Fruit fly (Drosophila melanogaster) whole organism, embryonic: Measurements from ENCODE around the gene RpL24-like.

Experiments
- Bdp1 ChIP-seq: fragments of 200-800 bp; sonication (Bioruptor generic); optimal IDR thresholded peaks from 3 replicates; lab custom pipeline; 2016; ENCODE audit warnings: missing biosample characterization, missing genetic modification characterization
- CG10979 ChIP-seq: fragments of 200-800 bp; sonication (Bioruptor generic); optimal IDR thresholded peaks from 2 replicates; lab custom pipeline; 2018; ENCODE audit warnings: missing biosample characterization, mild to moderate bottlenecking, missing genetic modification characterization, moderate library complexity
- CG12299 ChIP-seq: fragments of 200-800 bp; sonication (Bioruptor generic); optimal IDR thresholded peaks from 2 replicates; lab custom pipeline; 2018; ENCODE audit warnings: missing biosample characterization, mild to moderate bottlenecking, missing genetic modification characterization
- CG1233 ChIP-seq: fragments of 200-800 bp; sonication (Bioruptor generic); optimal IDR thresholded peaks from 4 replicates; lab custom pipeline; 2018; ENCODE audit warnings: missing biosample characterization, mild to moderate bottlenecking, missing genetic modification characterization
- CG1602 ChIP-seq: fragments of 200-800 bp; sonication (Bioruptor generic); optimal IDR thresholded peaks from 3 replicates; lab custom pipeline; 2016; ENCODE audit warnings: missing biosample characterization, missing genetic modification characterization
- CG17359 ChIP-seq: fragments of 200-800 bp; sonication (Bioruptor generic); optimal IDR thresholded peaks from 3 replicates; lab custom pipeline; 2018; ENCODE audit warnings: missing biosample characterization, mild to moderate bottlenecking, missing genetic modification characterization, moderate library complexity
- CG1792 ChIP-seq: fragments of 200-800 bp; sonication (Bioruptor generic); optimal IDR thresholded peaks from 2 replicates; lab custom pipeline; 2016; ENCODE audit warnings: missing biosample characterization, missing genetic modification characterization
- CG2129 ChIP-seq: fragments of 200-800 bp; sonication (Bioruptor generic); IDR thresholded peaks from 2 replicates; pipeline ENCODE4 v1.3.6; 2022; ENCODE audit warnings: missing biosample characterization, missing genetic modification characterization; ENCODE audit not compliant: partially characterized antibody
- CG32772 ChIP-seq: fragments of 200-800 bp; sonication (Bioruptor generic); IDR thresholded peaks from 2 replicates; pipeline ENCODE4 v1.3.6; 2022; ENCODE audit warnings: missing biosample characterization, missing genetic modification characterization
- CG34422 ChIP-seq: fragments of 200-800 bp; sonication (Bioruptor generic); IDR thresholded peaks from 3 replicates; pipeline ENCODE4 v1.3.6; 2022; ENCODE audit warnings: missing biosample characterization, missing genetic modification characterization
- CG4404 ChIP-seq: fragments of 200-800 bp; sonication (Bioruptor generic); IDR thresholded peaks from 2 replicates; pipeline ENCODE4 v1.3.6; 2022; ENCODE audit warnings: missing biosample characterization, missing genetic modification characterization
- CG4820 ChIP-seq: fragments of 200-800 bp; sonication (Bioruptor generic); optimal IDR thresholded peaks from 3 replicates; lab custom pipeline; 2016; ENCODE audit warnings: missing biosample characterization, missing genetic modification characterization
- CG6654 ChIP-seq: fragments of 200-800 bp; sonication (Bioruptor generic); optimal IDR thresholded peaks from 2 replicates; lab custom pipeline; 2017; ENCODE audit warnings: missing biosample characterization, mild to moderate bottlenecking, missing genetic modification characterization
- CG6854 ChIP-seq: fragments of 200-800 bp; sonication (Bioruptor generic); optimal IDR thresholded peaks from 3 replicates; lab custom pipeline; 2017; ENCODE audit warnings: missing biosample characterization, mild to moderate bottlenecking, missing genetic modification characterization
- CG7786 ChIP-seq: fragments of 200-800 bp; sonication (Bioruptor generic); optimal IDR thresholded peaks from 2 replicates; lab custom pipeline; 2016; ENCODE audit warnings: missing biosample characterization, missing genetic modification characterization
- CG7928 ChIP-seq: fragments of 200-800 bp; sonication (Bioruptor generic); optimal IDR thresholded peaks from 2 replicates; lab custom pipeline; 2017; ENCODE audit warnings: missing biosample characterization, mild to moderate bottlenecking, missing genetic modification characterization
- CG8388 ChIP-seq: fragments of 200-800 bp; sonication (Bioruptor generic); optimal IDR thresholded peaks from 2 replicates; lab custom pipeline; 2019; ENCODE audit warnings: missing biosample characterization, mild to moderate bottlenecking, missing genetic modification characterization, moderate library complexity
- CG9817 ChIP-seq: fragments of 200-800 bp; sonication (Bioruptor generic); optimal IDR thresholded peaks from 2 replicates; lab custom pipeline; 2018; ENCODE audit warnings: missing biosample characterization, mild to moderate bottlenecking, missing genetic modification characterization, moderate library complexity
- Dip2 ChIP-seq: fragments of 200-800 bp; sonication (Bioruptor generic); IDR thresholded peaks from 2 replicates; pipeline ENCODE4 v1.3.6; 2022; ENCODE audit warnings: missing biosample characterization, missing genetic modification characterization
- H2.0 ChIP-seq: fragments of 200-800 bp; sonication (Bioruptor generic); IDR thresholded peaks from 2 replicates; pipeline ENCODE4 v1.3.6; 2022; ENCODE audit warnings: missing biosample characterization, missing genetic modification characterization
- Hey ChIP-seq: fragments of 200-800 bp; sonication (Bioruptor generic); optimal IDR thresholded peaks from 3 replicates; lab custom pipeline; 2018; ENCODE audit warnings: missing biosample characterization, mild to moderate bottlenecking, missing genetic modification characterization
- Hsf ChIP-seq: fragments of 200-800 bp; sonication (Bioruptor generic); optimal IDR thresholded peaks from 3 replicates; lab custom pipeline; 2016; ENCODE audit warnings: missing biosample characterization, missing genetic modification characterization
- Lhr ChIP-seq: fragments of 200-800 bp; sonication (Bioruptor generic); optimal IDR thresholded peaks from 3 replicates; lab custom pipeline; 2017; ENCODE audit warnings: mild to moderate bottlenecking, missing biosample characterization, missing genetic modification reagents, missing genetic modification characterization
- Meics ChIP-seq: fragments of 200-800 bp; sonication (Bioruptor generic); optimal IDR thresholded peaks from 2 replicates; lab custom pipeline; 2017; ENCODE audit warnings: missing biosample characterization, mild to moderate bottlenecking, missing genetic modification characterization
- Mes4 ChIP-seq: fragments of 200-800 bp; sonication (Bioruptor generic); optimal IDR thresholded peaks from 2 replicates; lab custom pipeline; 2016; ENCODE audit warnings: missing biosample characterization, missing genetic modification characterization
- Pdp1 ChIP-seq, 2 experiments: fragments of 200-800 bp; sonication (Bioruptor generic); optimal IDR thresholded peaks; 3 replicates each; lab custom pipeline; 2016; ENCODE audit warnings: missing biosample characterization in 2 of 2, missing genetic modification characterization in 2 of 2, mild to moderate bottlenecking in 1 of 2, moderate library complexity in 1 of 2
- Rx ChIP-seq: fragments of 200-800 bp; sonication (Bioruptor generic); IDR thresholded peaks from 2 replicates; pipeline ENCODE4 v1.3.6; 2022; ENCODE audit warnings: missing biosample characterization, missing genetic modification characterization
- Spps ChIP-seq: fragments of 200-800 bp; sonication (Bioruptor generic); optimal IDR thresholded peaks from 2 replicates; lab custom pipeline; 2018; ENCODE audit warnings: missing biosample characterization, mild to moderate bottlenecking, missing genetic modification characterization
- Sry-β ChIP-seq: fragments of 200-800 bp; sonication (Bioruptor generic); optimal IDR thresholded peaks from 2 replicates; lab custom pipeline; 2018; ENCODE audit warnings: missing biosample characterization, mild to moderate bottlenecking, missing genetic modification characterization, moderate library complexity
- Tbp ChIP-seq: fragments of >200 bp; optimal IDR thresholded peaks from 2 replicates; lab custom pipeline; 2018; ENCODE audit warnings: missing biosample characterization, missing genetic modification characterization
- bsh ChIP-seq, 2 experiments: fragments of 200-800 bp; sonication (Bioruptor generic); optimal IDR thresholded peaks; 2 replicates each; lab custom pipeline; 2017 to 2018; ENCODE audit warnings: mild to moderate bottlenecking in 2 of 2, missing biosample characterization in 2 of 2, missing genetic modification characterization in 2 of 2, moderate library complexity in 1 of 2
- crc ChIP-seq: fragments of 200-800 bp; sonication (Bioruptor generic); optimal IDR thresholded peaks from 2 replicates; lab custom pipeline; 2016; ENCODE audit warnings: missing biosample characterization, missing genetic modification characterization
- exex ChIP-seq: fragments of 200-800 bp; sonication (Bioruptor generic); optimal IDR thresholded peaks from 4 replicates; lab custom pipeline; 2018; ENCODE audit warnings: missing biosample characterization, mild to moderate bottlenecking, missing genetic modification characterization, moderate library complexity
- fru ChIP-seq: fragments of >200 bp; optimal IDR thresholded peaks from 2 replicates; lab custom pipeline; 2017
- gro ChIP-seq: fragments of 200-800 bp; sonication (Bioruptor generic); optimal IDR thresholded peaks from 2 replicates; lab custom pipeline; 2016; ENCODE audit warnings: missing biosample characterization, missing genetic modification characterization
- gsb ChIP-seq: fragments of 200-800 bp; sonication (Bioruptor generic); IDR thresholded peaks from 2 replicates; pipeline ENCODE4 v1.3.6; 2022; ENCODE audit warnings: missing biosample characterization, missing genetic modification characterization
- h ChIP-seq: fragments of >200 bp; optimal IDR thresholded peaks from 2 replicates; lab custom pipeline; 2017
- hbn ChIP-seq: fragments of 200-800 bp; sonication (Bioruptor generic); IDR thresholded peaks from 2 replicates; pipeline ENCODE4 v1.3.6; 2022; ENCODE audit warnings: missing biosample characterization, missing genetic modification characterization; ENCODE audit not compliant: partially characterized antibody
- lbe ChIP-seq: fragments of 200-800 bp; sonication (Bioruptor generic); optimal IDR thresholded peaks from 2 replicates; lab custom pipeline; 2016; ENCODE audit warnings: missing biosample characterization, mild to moderate bottlenecking, missing genetic modification characterization
- lilli ChIP-seq: fragments of 200-800 bp; sonication (Bioruptor generic); optimal IDR thresholded peaks from 3 replicates; lab custom pipeline; 2016; ENCODE audit warnings: missing biosample characterization, missing genetic modification characterization
- lola ChIP-seq, 3 experiments: fragments of >200 bp in 2 of 3; fragments of 200-800 bp in 1 of 3; sonication (Bioruptor generic) in 1 of 3; optimal IDR thresholded peaks; 2 replicates each; lab custom pipeline; 2017 to 2019; ENCODE audit warnings: missing biosample characterization in 3 of 3, missing genetic modification characterization in 3 of 3, mild to moderate bottlenecking in 1 of 3, moderate library complexity in 1 of 3
- mam ChIP-seq: fragments of 200-800 bp; sonication (Bioruptor generic); optimal IDR thresholded peaks from 3 replicates; lab custom pipeline; 2016; ENCODE audit warnings: missing biosample characterization, missing genetic modification characterization
- psq ChIP-seq: fragments of 200-800 bp; sonication (Bioruptor generic); optimal IDR thresholded peaks from 2 replicates; lab custom pipeline; 2017; ENCODE audit warnings: missing biosample characterization, missing genetic modification characterization
- repo ChIP-seq: fragments of 200-800 bp; sonication (Bioruptor generic); optimal IDR thresholded peaks from 2 replicates; lab custom pipeline; 2016; ENCODE audit warnings: missing biosample characterization, missing genetic modification characterization
- row ChIP-seq: fragments of 200-800 bp; sonication (Bioruptor generic); IDR thresholded peaks from 3 replicates; pipeline ENCODE4 v1.3.6; 2022; ENCODE audit warnings: missing biosample characterization, missing genetic modification characterization
- so ChIP-seq: fragments of 200-800 bp; sonication (Bioruptor generic); IDR thresholded peaks from 3 replicates; pipeline ENCODE4 v1.3.6; 2022; ENCODE audit warnings: missing biosample characterization, missing genetic modification characterization
- stc ChIP-seq: fragments of 200-800 bp; sonication (Bioruptor generic); IDR thresholded peaks from 2 replicates; pipeline ENCODE4 v1.3.6; 2022; ENCODE audit warnings: missing biosample characterization, missing genetic modification characterization
- toy ChIP-seq: fragments of 200-800 bp; sonication (Bioruptor generic); IDR thresholded peaks from 2 replicates; pipeline ENCODE4 v1.3.6; 2022; ENCODE audit warnings: missing biosample characterization, missing genetic modification characterization
- trem ChIP-seq: fragments of 200-800 bp; optimal IDR thresholded peaks from 3 replicates; lab custom pipeline; 2019; ENCODE audit warnings: missing biosample characterization, mild to moderate bottlenecking, missing genetic modification characterization, moderate library complexity
- vnd ChIP-seq: fragments of 200-800 bp; sonication (Bioruptor generic); IDR thresholded peaks from 3 replicates; pipeline ENCODE4 v1.3.6; 2022; ENCODE audit warnings: missing biosample characterization, missing genetic modification characterization; ENCODE audit not compliant: partially characterized antibody
- zen2 ChIP-seq: fragments of 200-800 bp; sonication (Bioruptor generic); IDR thresholded peaks from 3 replicates; pipeline ENCODE4 v1.3.6; 2022; ENCODE audit warnings: missing biosample characterization, missing genetic modification characterization; ENCODE audit not compliant: partially characterized antibody

Gene RpL24-like

dm6 chr3R:11421643-11422122 lies 9.7 kb downstream of the RpL24-like start, which contains the start of the genes ninaG and Sptz (continued):
- TF ChIP-seq Sry-β (GFP tag; lab: Kevin White, UChicago) (peak; percentile 99), trem (peak; percentile 84), Mes4 (GFP tag; lab: Kevin White, UChicago) (peak; percentile 86), bsh (GFP tag; optimal IDR thresholded peaks at IDR 0.05; lab: Kevin White, UChicago) (peak in 1 of 2 experiments; percentile 93), CG6654 (GFP tag; lab: Kevin White, UChicago) (peak; percentile 75), CG4404 (GFP tag; lab: Robert Waterston, UW) (peak; percentile 97), row (GFP tag; lab: Robert Waterston, UW) (peak; percentile 98), Bdp1 (peak; percentile 87), hbn (GFP tag; lab: Robert Waterston, UW) (peak; percentile 34; the same call in 1 of the 2 replicates), CG32772 (GFP tag; lab: Robert Waterston, UW) (peak; percentile 96), repo (GFP tag; lab: Kevin White, UChicago) (peak; percentile 91), gsb (GFP tag; lab: Robert Waterston, UW) (peak; percentile 87), CG10979 (peak; percentile 90), CG34422 (GFP tag; lab: Robert Waterston, UW) (peak; percentile 97), CG1602 (GFP tag; lab: Kevin White, UChicago) (peak; percentile 94), CG17359 (tag; lab: Kevin White, UChicago) (peak; percentile 92), stc (GFP tag; lab: Robert Waterston, UW) (peak; percentile 88), Hsf (GFP tag; lab: Kevin White, UChicago) (peak; percentile 97), CG1233 (GFP tag; lab: Kevin White, UChicago) (peak; percentile 85), CG8388 (GFP tag; lab: Kevin White, UChicago) (peak; percentile 85), Hey (tag; lab: Kevin White, UChicago) (peak; percentile 80), CG7928 (peak; percentile 67), exex (no peak), CG4820 (GFP tag; lab: Kevin White, UChicago) (peak; percentile 95), crc (GFP tag; lab: Kevin White, UChicago) (peak; percentile 82), lilli (GFP tag; lab: Kevin White, UChicago) (peak; percentile 98), CG6854 (GFP tag; lab: Kevin White, UChicago) (peak; percentile 11), CG1792 (peak; percentile 84), CG9817 (tag; lab: Kevin White, UChicago) (peak; percentile 93), H2.0 (GFP tag; lab: Robert Waterston, UW) (peak; percentile 95), gro (GFP tag; lab: Kevin White, UChicago) (no peak), Tbp (no peak), psq (peak; percentile 84), CG12299 (tag; lab: Kevin White, UChicago) (peak; percentile 80), lola (GFP tag; optimal IDR thresholded peaks at IDR 0.05; lab: Kevin White, UChicago) (peak in 1 of 3 experiments; percentile 92), mam (GFP tag; lab: Kevin White, UChicago) (peak; percentile 98), zen2 (GFP tag; lab: Robert Waterston, UW) (no peak; the same call in 2 of the 3 replicates), Meics (peak; percentile 87), Lhr (GFP tag; lab: Kevin White, UChicago) (peak; percentile 85), lbe (no peak), Pdp1 (GFP tag; optimal IDR thresholded peaks at IDR 0.05; lab: Kevin White, UChicago) (peak; percentile 94 to 97), vnd (GFP tag; lab: Robert Waterston, UW) (0 out of 3 replicates have a peak, but pooled peaks have one; percentile 30), so (GFP tag; lab: Robert Waterston, UW) (peak; percentile 91; the same call in 2 of the 3 replicates), toy (GFP tag; lab: Robert Waterston, UW) (peak; percentile 81), CG2129 (GFP tag; lab: Robert Waterston, UW) (no peak), Rx (GFP tag; lab: Robert Waterston, UW) (peak; percentile 95), h (lab: Kevin White, UChicago) (no peak), Spps (tag; lab: Kevin White, UChicago) (peak; percentile 87), fru (lab: Kevin White, UChicago) (no peak), Dip2 (peak; percentile 43; the same call in 1 of the 2 replicates), CG7786 (GFP tag; lab: Kevin White, UChicago) (peak; percentile 94)
